Fruit fly (Drosophila melanogaster) whole organism, adult: ENCODE data around the gene CG14322.

Experiments
- CG11617 ChIP-seq: fragments of 200-800 bp; sonication (Bioruptor generic); optimal IDR thresholded peaks from 2 replicates; lab custom pipeline; 2017; ENCODE audit warnings: mild to moderate bottlenecking, missing biosample characterization, missing genetic modification reagents, missing genetic modification characterization
- CG12768 ChIP-seq: fragments of 200-800 bp; sonication (Bioruptor generic); optimal IDR thresholded peaks from 2 replicates; lab custom pipeline; 2017; ENCODE audit warnings: missing biosample characterization, missing genetic modification characterization, mild to moderate bottlenecking, moderate library complexity, missing genetic modification reagents
- CG14711 ChIP-seq: fragments of 200-800 bp; sonication (Bioruptor generic); optimal IDR thresholded peaks from 2 replicates; lab custom pipeline; 2018; ENCODE audit warnings: missing biosample characterization, mild to moderate bottlenecking, missing genetic modification characterization, moderate library complexity
- CG1620 ChIP-seq: fragments of 200-800 bp; sonication (Bioruptor generic); optimal IDR thresholded peaks from 2 replicates; lab custom pipeline; 2016; ENCODE audit warnings: missing biosample characterization, missing genetic modification characterization
- CG33017 ChIP-seq: fragments of 200-800 bp; sonication (Bioruptor generic); optimal IDR thresholded peaks from 2 replicates; lab custom pipeline; 2018; ENCODE audit warnings: missing biosample characterization, mild to moderate bottlenecking, missing genetic modification characterization, moderate library complexity
- CG5204 ChIP-seq: fragments of 200-800 bp; sonication (Bioruptor generic); optimal IDR thresholded peaks from 2 replicates; lab custom pipeline; 2016; ENCODE audit warnings: missing biosample characterization, missing genetic modification characterization
- CG7045 ChIP-seq: fragments of 200-800 bp; sonication (Bioruptor generic); optimal IDR thresholded peaks from 2 replicates; lab custom pipeline; 2017; ENCODE audit warnings: missing biosample characterization, mild to moderate bottlenecking, missing genetic modification characterization
- CG7101 ChIP-seq: fragments of 200-800 bp; sonication (Bioruptor generic); optimal IDR thresholded peaks from 2 replicates; lab custom pipeline; 2018; ENCODE audit warnings: missing biosample characterization, mild to moderate bottlenecking, missing genetic modification characterization, moderate library complexity
- Clk ChIP-seq: fragments of 200-800 bp; sonication (Bioruptor generic); optimal IDR thresholded peaks from 2 replicates; lab custom pipeline; 2017; ENCODE audit warnings: missing biosample characterization, missing genetic modification characterization
- Crg-1 ChIP-seq: fragments of 200-800 bp; sonication (Bioruptor generic); optimal IDR thresholded peaks from 2 replicates; lab custom pipeline; 2016; ENCODE audit warnings: missing biosample characterization, missing genetic modification characterization
- Hr96 ChIP-seq: fragments of 200-800 bp; sonication (Bioruptor generic); optimal IDR thresholded peaks from 2 replicates; lab custom pipeline; 2016; ENCODE audit warnings: missing biosample characterization, missing genetic modification characterization
- Mnt ChIP-seq: fragments of 200-800 bp; sonication (Bioruptor generic); optimal IDR thresholded peaks from 2 replicates; lab custom pipeline; 2016; ENCODE audit warnings: missing biosample characterization, mild to moderate bottlenecking, missing genetic modification characterization
- bab1 ChIP-seq: fragments of 200-800 bp; sonication (Bioruptor generic); optimal IDR thresholded peaks from 3 replicates; lab custom pipeline; 2019; ENCODE audit warnings: missing biosample characterization, mild to moderate bottlenecking, missing genetic modification characterization, moderate library complexity
- cic ChIP-seq: fragments of 200-800 bp; sonication (Bioruptor generic); optimal IDR thresholded peaks from 2 replicates; lab custom pipeline; 2017; ENCODE audit warnings: missing biosample characterization, mild to moderate bottlenecking, missing genetic modification characterization, moderate library complexity
- cnc ChIP-seq, 2 experiments: fragments of >200 bp; optimal IDR thresholded peaks; 2 replicates each; lab custom pipeline; 2017
- kay ChIP-seq: fragments of 200-800 bp; sonication (Bioruptor generic); peaks from one replicate; lab custom pipeline; 2016; ENCODE audit warnings: missing biosample characterization, missing genetic modification characterization, borderline replicate concordance
- ovo ChIP-seq: fragments of 200-800 bp; sonication (Bioruptor generic); optimal IDR thresholded peaks from 2 replicates; lab custom pipeline; 2016; ENCODE audit warnings: missing biosample characterization, missing genetic modification characterization
- pad ChIP-seq: fragments of 200-800 bp; sonication (Bioruptor generic); optimal IDR thresholded peaks from 3 replicates; lab custom pipeline; 2017; ENCODE audit warnings: missing biosample characterization, missing genetic modification characterization, mild to moderate bottlenecking, moderate library complexity, missing genetic modification reagents
- tj ChIP-seq: fragments of 200-800 bp; sonication (Bioruptor generic); optimal IDR thresholded peaks from 3 replicates; lab custom pipeline; 2017; ENCODE audit warnings: missing biosample characterization, mild to moderate bottlenecking, missing genetic modification characterization, moderate library complexity
- toe ChIP-seq: fragments of 200-800 bp; sonication (Bioruptor generic); optimal IDR thresholded peaks from 2 replicates; lab custom pipeline; 2016; ENCODE audit warnings: missing biosample characterization, missing genetic modification characterization

CG14322 gene

DNA sequence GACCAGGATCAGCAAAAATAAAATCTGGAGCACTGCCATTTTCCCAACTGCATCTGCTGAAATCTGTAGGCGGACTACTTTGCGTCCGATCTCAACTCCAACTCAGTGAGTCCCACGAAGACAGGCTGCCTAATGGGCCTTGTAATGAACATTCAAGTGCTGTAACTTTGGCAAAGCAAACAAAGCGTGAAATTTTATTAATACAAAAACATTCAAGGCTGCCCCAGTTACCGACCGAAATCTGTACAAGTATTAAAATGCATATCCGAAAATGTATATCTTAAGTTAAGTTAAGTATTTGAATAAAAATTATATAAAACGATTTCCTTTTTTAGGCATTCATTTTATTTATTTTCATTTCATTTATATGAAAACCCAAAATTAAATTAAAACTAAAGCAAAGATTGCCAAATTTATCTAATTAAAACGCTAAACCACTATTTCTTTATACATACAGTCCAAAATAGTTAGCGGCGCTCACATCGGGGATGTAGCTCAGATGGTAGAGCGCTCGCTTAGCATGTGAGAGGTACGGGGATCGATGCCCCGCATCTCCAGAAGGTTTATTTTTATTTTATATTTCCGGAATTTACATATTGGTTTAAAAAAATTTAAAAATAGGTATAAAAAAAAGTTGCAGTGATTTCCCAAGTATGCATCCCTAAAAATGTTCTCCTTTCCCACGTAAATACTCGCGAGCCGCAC lies 25.3 kb upstream of the CG14322 start, which contains the start of gene CG14323:
Gene CG14323 (minus strand): TSS at position 51 of the 705 bp plus-strand sequence.
- TF ChIP-seq bab1 (GFP tag; lab: Kevin White, UChicago) (peak; percentile 26), Clk (GFP tag; lab: Kevin White, UChicago) (no peak), cnc (optimal IDR thresholded peaks at IDR 0.05; lab: Kevin White, UChicago) (no peak), CG11617 (GFP tag; lab: Kevin White, UChicago) (no peak), CG7101 (tag; lab: Kevin White, UChicago) (no peak)

DNA sequence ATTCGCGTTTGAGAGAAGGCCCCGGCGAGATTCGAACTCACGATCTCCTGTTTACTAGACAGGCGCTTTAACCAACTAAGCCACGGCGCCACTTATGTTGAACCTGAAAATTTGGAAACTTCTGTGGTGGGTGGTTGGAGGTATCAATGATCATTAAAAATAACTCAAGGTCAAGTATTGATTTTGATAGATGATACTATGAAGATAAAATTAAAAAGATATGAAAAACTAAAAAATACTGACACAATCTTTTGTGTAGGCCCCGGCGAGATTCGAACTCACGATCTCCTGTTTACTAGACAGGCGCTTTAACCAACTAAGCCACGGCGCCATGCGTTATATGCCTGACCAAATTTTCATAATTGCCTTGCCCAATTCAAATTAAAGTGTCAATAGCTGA lies 22.9 kb upstream of the CG14322 start:
- TF ChIP-seq CG5204 (no peak), CG12768 (GFP tag; lab: Kevin White, UChicago) (no peak), CG7101 (tag; lab: Kevin White, UChicago) (no peak), tj (GFP tag; lab: Kevin White, UChicago) (no peak), Hr96 (GFP tag; lab: Kevin White, UChicago) (no peak), Clk (GFP tag; lab: Kevin White, UChicago) (no peak)

DNA sequence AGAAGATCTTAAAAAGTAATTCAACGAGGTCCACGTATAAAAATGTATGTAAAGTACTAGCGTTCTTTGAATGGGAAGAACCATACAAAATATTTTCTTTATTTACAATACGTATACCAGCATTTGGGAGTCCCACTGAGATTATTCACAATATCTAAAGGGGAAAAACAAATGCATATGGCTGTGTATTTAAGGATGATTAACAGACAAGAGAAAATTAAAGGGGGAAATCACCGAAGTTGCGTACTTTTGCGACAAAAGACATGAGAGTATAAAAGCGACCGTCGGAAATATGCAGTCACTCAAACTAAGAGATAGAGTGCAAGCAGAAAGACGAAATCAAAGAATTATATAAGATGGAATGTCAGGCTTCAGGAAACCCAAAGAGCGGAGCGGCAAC lies 22.5 kb upstream of the CG14322 start, which contains the start of gene AttD:
Gene AttD (plus strand): TSS at position 301 of the 400 bp plus-strand sequence.
- TF ChIP-seq Crg-1 (GFP tag; lab: Kevin White, UChicago) (no peak), Clk (GFP tag; lab: Kevin White, UChicago) (no peak), CG12768 (GFP tag; lab: Kevin White, UChicago) (no peak), CG14711 (tag; lab: Kevin White, UChicago) (no peak), kay (no peak), pad (no peak), CG7045 (no peak), CG5204 (no peak), Mnt (GFP tag; lab: Kevin White, UChicago) (no peak), CG7101 (tag; lab: Kevin White, UChicago) (no peak), bab1 (GFP tag; lab: Kevin White, UChicago) (no peak), cnc (optimal IDR thresholded peaks at IDR 0.05; lab: Kevin White, UChicago) (no peak), CG1620 (GFP tag; lab: Kevin White, UChicago) (no peak), tj (GFP tag; lab: Kevin White, UChicago) (no peak), toe (GFP tag; lab: Kevin White, UChicago) (no peak), Hr96 (GFP tag; lab: Kevin White, UChicago) (no peak)

DNA sequence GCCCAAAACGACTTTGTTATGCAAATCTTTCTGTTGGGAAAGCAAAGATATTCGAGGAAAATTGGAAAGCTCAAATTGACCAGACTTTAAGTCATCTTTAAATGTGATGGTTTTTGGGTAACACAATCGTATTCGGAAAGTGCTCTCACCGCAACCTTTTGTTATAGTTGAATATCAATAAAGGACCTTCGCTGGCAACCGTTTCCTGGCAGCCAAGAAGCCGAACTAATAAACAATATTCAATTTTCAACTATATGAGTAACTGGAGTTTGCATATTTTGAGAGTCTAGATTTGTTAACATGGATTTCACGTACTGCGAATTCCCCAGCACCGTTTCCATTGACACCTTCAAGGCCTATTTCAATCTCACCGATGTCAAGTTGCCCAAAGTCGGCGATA lies 20.7 kb upstream of the CG14322 start, which contains the start of gene CG14325:
Gene CG14325 (plus strand): TSS at position 301 of the 400 bp plus-strand sequence.
- TF ChIP-seq pad (no peak), CG1620 (GFP tag; lab: Kevin White, UChicago) (no peak), CG33017 (no peak), bab1 (GFP tag; lab: Kevin White, UChicago) (no peak), CG14711 (tag; lab: Kevin White, UChicago) (no peak)

DNA sequence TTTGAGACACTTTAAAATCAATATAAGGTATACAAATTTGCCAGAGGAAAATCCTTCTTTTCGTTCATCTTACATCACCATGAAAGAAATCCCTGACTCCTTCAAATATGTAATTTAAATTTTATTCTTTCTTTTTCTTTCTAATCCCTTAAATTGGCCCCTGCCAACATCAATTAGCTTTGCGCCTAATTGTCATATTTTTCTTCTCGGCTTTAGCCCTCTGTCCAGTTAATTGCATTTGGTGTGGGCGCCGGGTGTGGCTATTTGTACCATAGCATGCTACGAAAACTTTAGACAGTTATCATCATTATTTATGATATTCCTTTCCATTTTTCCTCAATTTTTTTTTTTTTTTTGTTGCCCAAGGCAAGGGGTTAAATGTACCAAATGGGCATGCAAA lies 17.1 kb upstream of the CG14322 start, which contains the start of gene CG43175:
Gene CG43175 (plus strand): TSS at position 301 of the 400 bp plus-strand sequence.
- TF ChIP-seq CG7101 (tag; lab: Kevin White, UChicago), result no peak
- TF ChIP-seq cic, result no peak
- TF ChIP-seq CG14711 (tag; lab: Kevin White, UChicago), result no peak
- no peak for TF ChIP-seq cnc (optimal IDR thresholded peaks at IDR 0.05; lab: Kevin White, UChicago)
- no peak for TF ChIP-seq CG11617 (GFP tag; lab: Kevin White, UChicago)
- no peak for TF ChIP-seq pad
- no peak for TF ChIP-seq Clk (GFP tag; lab: Kevin White, UChicago)
- no peak for TF ChIP-seq Hr96 (GFP tag; lab: Kevin White, UChicago)
- no peak for TF ChIP-seq kay
- TF ChIP-seq CG12768 (GFP tag; lab: Kevin White, UChicago), result no peak
- no peak for TF ChIP-seq CG7045
- no peak for TF ChIP-seq CG33017
- no peak for TF ChIP-seq CG5204
- no peak for TF ChIP-seq toe (GFP tag; lab: Kevin White, UChicago)
- TF ChIP-seq Crg-1 (GFP tag; lab: Kevin White, UChicago), result no peak
- no peak for TF ChIP-seq tj (GFP tag; lab: Kevin White, UChicago)

DNA sequence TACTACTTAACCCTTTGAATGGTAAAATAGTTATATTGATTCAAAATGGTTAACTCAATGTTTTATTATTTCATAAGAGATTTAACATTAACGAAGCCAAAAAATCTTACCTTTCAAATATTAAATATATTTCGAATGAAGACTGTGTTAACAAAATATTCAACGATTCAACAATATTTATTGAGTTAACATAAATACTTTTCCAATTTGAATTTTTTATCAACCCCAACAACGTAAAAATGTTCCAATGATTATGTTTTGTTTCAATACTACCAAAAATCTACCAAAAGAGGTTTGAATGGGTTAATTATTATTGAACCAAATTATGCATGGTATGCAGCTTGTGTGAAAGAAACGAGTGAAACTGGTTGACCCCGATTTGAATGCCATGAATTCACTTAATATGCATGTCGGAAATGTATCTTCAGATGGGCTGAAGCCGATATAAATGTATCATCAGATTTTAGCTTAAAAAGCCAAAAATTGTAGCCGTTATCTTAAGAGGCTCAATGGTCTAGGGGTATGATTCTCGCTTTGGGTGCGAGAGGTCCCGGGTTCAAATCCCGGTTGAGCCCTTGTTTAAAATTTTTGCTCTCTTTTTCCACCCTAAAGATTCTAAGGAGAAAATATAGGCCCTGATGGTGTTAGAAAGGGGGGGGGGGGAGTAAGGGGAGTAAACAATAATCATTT lies 16.2 kb upstream of the CG14322 start:
- TF ChIP-seq bab1 (GFP tag; lab: Kevin White, UChicago) (peak; percentile 40), CG5204 (no peak), CG1620 (GFP tag; lab: Kevin White, UChicago) (no peak), Hr96 (GFP tag; lab: Kevin White, UChicago) (no peak), kay (no peak), tj (GFP tag; lab: Kevin White, UChicago) (peak; percentile 56)

DNA sequence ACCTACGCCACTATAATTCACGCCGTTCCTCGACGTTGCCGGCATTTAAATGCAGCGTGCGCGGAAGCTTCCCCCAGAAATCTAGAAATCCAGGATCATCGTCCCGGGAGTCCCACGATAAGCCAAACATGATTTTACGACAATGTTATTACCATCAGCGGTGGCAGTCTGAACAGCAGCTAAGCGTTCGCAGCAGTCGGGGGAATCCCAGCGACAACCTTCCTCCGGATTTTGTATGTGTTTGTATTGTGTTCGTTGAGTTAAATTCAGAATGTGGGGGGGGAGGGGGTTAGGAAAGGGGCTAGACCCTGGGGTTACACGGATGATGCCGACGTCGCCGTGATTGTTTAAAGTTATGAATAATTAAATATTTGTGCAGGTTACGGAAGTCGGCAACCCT lies 3.5 kb upstream of the CG14322 start:
- no peak for TF ChIP-seq tj (GFP tag; lab: Kevin White, UChicago)
- TF ChIP-seq kay, result no peak
- no peak for TF ChIP-seq CG5204
- TF ChIP-seq CG11617 (GFP tag; lab: Kevin White, UChicago), result no peak
- TF ChIP-seq toe (GFP tag; lab: Kevin White, UChicago), result no peak
- TF ChIP-seq CG7101 (tag; lab: Kevin White, UChicago), result no peak
- TF ChIP-seq CG12768 (GFP tag; lab: Kevin White, UChicago), result no peak
- no peak for TF ChIP-seq cic
- TF ChIP-seq CG14711 (tag; lab: Kevin White, UChicago), result no peak
- no peak for TF ChIP-seq ovo
- TF ChIP-seq pad, result no peak
- no peak for TF ChIP-seq CG7045
